Fruit fly (Drosophila melanogaster): ENCODE results near the gene CG11581.

DNA sequence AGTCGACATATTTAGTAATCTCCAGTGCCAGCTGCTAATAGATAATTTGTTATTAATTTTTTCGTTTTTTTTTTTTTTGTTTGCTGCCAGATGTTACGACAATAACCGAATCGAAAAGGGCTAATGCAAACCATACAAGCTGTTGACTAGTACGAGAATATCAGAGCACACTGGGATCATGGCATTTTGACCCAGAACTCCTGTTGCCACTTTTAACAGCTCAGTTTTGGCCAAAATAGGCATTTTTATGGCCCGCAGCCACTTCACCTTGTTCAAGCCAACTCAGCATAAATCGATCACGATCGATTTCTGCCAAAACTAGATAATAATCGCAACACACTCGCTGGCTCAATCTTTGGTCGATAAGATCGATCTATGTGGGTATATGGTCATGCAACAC, 24.8 kb upstream of the CG11581 start, which contains the start of gene CG12479:
- TF ChIP-seq jim (GFP tag; optimal IDR thresholded peaks at IDR 0.05) (no peak), usp (GFP tag; optimal IDR thresholded peaks at IDR 0.05) (no peak), CG9705 (GFP tag; optimal IDR thresholded peaks at IDR 0.05) (no peak), Hr78 (GFP tag; optimal IDR thresholded peaks at IDR 0.05) (no peak), OdsH (GFP tag; optimal IDR thresholded peaks at IDR 0.05) (no peak), Rel (GFP tag; optimal IDR thresholded peaks at IDR 0.05) (no peak), Rel (tag; optimal IDR thresholded peaks at IDR 0.05) (no peak), dsf (GFP tag; optimal IDR thresholded peaks at IDR 0.05; ENCODE audit: borderline replicate concordance) (no peak), Myc (optimal IDR thresholded peaks at IDR 0.05) (no peak), dl (GFP tag; optimal IDR thresholded peaks at IDR 0.05; ENCODE audit: insufficient read depth in 1 of 2, partially characterized antibody in 2 of 2) (no peak), psq (GFP tag; optimal IDR thresholded peaks at IDR 0.05) (no peak)
